Fruit fly (Drosophila melanogaster) whole organism, embryonic: ENCODE results near the gene CG6766.

ENCODE experiments used
- Ada2b ChIP-seq: fragments of 200-800 bp; sonication (Bioruptor generic); IDR thresholded peaks from 2 replicates; pipeline ENCODE4 v1.3.6; 2022; ENCODE audit warnings: missing biosample characterization, missing genetic modification characterization
- Awh ChIP-seq: fragments of 200-800 bp; sonication (Bioruptor generic); IDR thresholded peaks from 2 replicates; pipeline ENCODE4, ENCODE4 v1.3.6; 2022; ENCODE audit warnings: missing biosample characterization, missing genetic modification characterization
- BEAF-32 ChIP-seq: fragments of 200-800 bp; sonication (Bioruptor generic); optimal IDR thresholded peaks from 3 replicates; lab custom pipeline; 2017; ENCODE audit warnings: missing biosample characterization, missing genetic modification characterization, mild to moderate bottlenecking, moderate library complexity, missing genetic modification reagents
- CG11093 ChIP-seq: fragments of 200-800 bp; sonication (Bioruptor generic); IDR thresholded peaks from 3 replicates; pipeline ENCODE4 v1.3.6; 2022; ENCODE audit warnings: missing biosample characterization, missing genetic modification characterization
- CG12219 ChIP-seq: fragments of 200-800 bp; sonication (Bioruptor generic); optimal IDR thresholded peaks from 3 replicates; lab custom pipeline; 2018; ENCODE audit warnings: missing biosample characterization, mild to moderate bottlenecking, missing genetic modification characterization
- CG15479 ChIP-seq: fragments of 200-800 bp; sonication (Bioruptor generic); optimal IDR thresholded peaks from 3 replicates; lab custom pipeline; 2019; ENCODE audit warnings: missing biosample characterization, mild to moderate bottlenecking, missing genetic modification characterization, moderate library complexity
- CG15601 ChIP-seq: fragments of 200-800 bp; sonication (Bioruptor generic); optimal IDR thresholded peaks from 3 replicates; lab custom pipeline; 2019; ENCODE audit warnings: missing biosample characterization, mild to moderate bottlenecking, missing genetic modification characterization, moderate library complexity
- CG16779 ChIP-seq: fragments of 200-800 bp; sonication (Bioruptor generic); IDR thresholded peaks from 2 replicates; pipeline ENCODE4 v1.3.6; 2022; ENCODE audit warnings: missing biosample characterization, missing genetic modification characterization
- CG18476 ChIP-seq: fragments of 200-800 bp; sonication (Bioruptor generic); optimal IDR thresholded peaks from 2 replicates; lab custom pipeline; 2016; ENCODE audit warnings: missing biosample characterization, mild to moderate bottlenecking, missing genetic modification characterization
- CG2199 ChIP-seq: fragments of 200-800 bp; sonication (Bioruptor generic); IDR thresholded peaks from 3 replicates; pipeline ENCODE4 v1.3.6; 2022; ENCODE audit warnings: missing biosample characterization, missing genetic modification characterization
- CG2202 ChIP-seq: fragments of 200-800 bp; sonication (Bioruptor generic); optimal IDR thresholded peaks from 2 replicates; lab custom pipeline; 2018; ENCODE audit warnings: missing biosample characterization, mild to moderate bottlenecking, missing genetic modification characterization
- CG2889 ChIP-seq: fragments of 200-800 bp; sonication (Bioruptor generic); IDR thresholded peaks from 3 replicates; pipeline ENCODE4 v1.3.6; 2022; ENCODE audit warnings: missing biosample characterization, missing genetic modification characterization
- CG30020 ChIP-seq: fragments of 200-800 bp; optimal IDR thresholded peaks from 2 replicates; lab custom pipeline; 2019; ENCODE audit warnings: missing biosample characterization, mild to moderate bottlenecking, missing genetic modification characterization, moderate library complexity
- CG32772 ChIP-seq: fragments of 200-800 bp; sonication (Bioruptor generic); IDR thresholded peaks from 2 replicates; pipeline ENCODE4 v1.3.6; 2022; ENCODE audit warnings: missing biosample characterization, missing genetic modification characterization
- CG33213 ChIP-seq: fragments of 200-800 bp; sonication (Bioruptor generic); optimal IDR thresholded peaks from 3 replicates; lab custom pipeline; 2016; ENCODE audit warnings: missing biosample characterization, missing genetic modification characterization
- CG4707 ChIP-seq: fragments of 200-800 bp; sonication (Bioruptor generic); optimal IDR thresholded peaks from 2 replicates; lab custom pipeline; 2018; ENCODE audit warnings: missing biosample characterization, mild to moderate bottlenecking, missing genetic modification characterization, moderate library complexity
- CG4730 ChIP-seq: fragments of 200-800 bp; sonication (Bioruptor generic); IDR thresholded peaks from 2 replicates; pipeline ENCODE4 v1.3.6; 2022; ENCODE audit warnings: missing biosample characterization, missing genetic modification characterization
- CG6272 ChIP-seq: fragments of 200-800 bp; sonication (Bioruptor generic); IDR thresholded peaks from 2 replicates; pipeline ENCODE4 v1.3.6; 2022; ENCODE audit warnings: missing biosample characterization, missing genetic modification characterization
- CG6791 ChIP-seq: fragments of 200-800 bp; sonication (Bioruptor generic); IDR thresholded peaks from 3 replicates; pipeline ENCODE4 v1.3.6; 2022; ENCODE audit warnings: missing biosample characterization, missing genetic modification characterization; ENCODE audit not compliant: partially characterized antibody
- CG7357 ChIP-seq: fragments of 200-800 bp; sonication (Bioruptor generic); IDR thresholded peaks from 3 replicates; pipeline ENCODE4 v1.3.6; 2022; ENCODE audit warnings: missing biosample characterization, missing genetic modification characterization
- CG8765 ChIP-seq: fragments of 200-800 bp; sonication (Bioruptor generic); IDR thresholded peaks from 2 replicates; pipeline ENCODE4 v1.3.6; 2022; ENCODE audit warnings: missing biosample characterization, missing genetic modification characterization
- CG9727 ChIP-seq: fragments of 200-800 bp; sonication (Bioruptor generic); optimal IDR thresholded peaks from 3 replicates; lab custom pipeline; 2017; ENCODE audit warnings: missing biosample characterization, mild to moderate bottlenecking, missing genetic modification characterization
- CkIIα-i1 ChIP-seq: fragments of 200-800 bp; sonication (Bioruptor generic); IDR thresholded peaks from 2 replicates; pipeline ENCODE4 v1.3.6; 2022; ENCODE audit warnings: missing biosample characterization, missing genetic modification characterization
- Ets65A ChIP-seq: fragments of 200-800 bp; sonication (Bioruptor generic); peaks from one replicate; lab custom pipeline; 2016; ENCODE audit warnings: missing biosample characterization, missing genetic modification characterization
- Hmr ChIP-seq: fragments of 200-800 bp; sonication (Bioruptor generic); optimal IDR thresholded peaks from 3 replicates; lab custom pipeline; 2017; ENCODE audit warnings: mild to moderate bottlenecking, missing biosample characterization, missing genetic modification reagents, missing genetic modification characterization
- Hr51 ChIP-seq, 2 experiments: fragments of 200-800 bp; sonication (Bioruptor generic); optimal IDR thresholded peaks; 2 replicates in 1 of 2; 3 replicates in 1 of 2; lab custom pipeline; 2016 to 2018; ENCODE audit warnings: missing biosample characterization in 2 of 2, missing genetic modification characterization in 2 of 2, mild to moderate bottlenecking in 1 of 2, moderate library complexity in 1 of 2
- Jarid2 ChIP-seq: fragments of 200-800 bp; sonication (Bioruptor generic); optimal IDR thresholded peaks from 3 replicates; lab custom pipeline; 2017; ENCODE audit warnings: mild to moderate bottlenecking, missing biosample characterization, missing genetic modification reagents, missing genetic modification characterization
- Med ChIP-seq: fragments of 200-800 bp; sonication (Bioruptor generic); peaks from one replicate; lab custom pipeline; 2016; ENCODE audit warnings: missing biosample characterization, missing genetic modification characterization, mild to moderate bottlenecking, inconsistent platforms, moderate library complexity
- Scr ChIP-seq: fragments of 200-800 bp; sonication (Bioruptor generic); IDR thresholded peaks from 2 replicates; pipeline ENCODE4 v1.3.6; 2022; ENCODE audit warnings: missing biosample characterization, missing genetic modification characterization; ENCODE audit not compliant: partially characterized antibody
- Sry-β ChIP-seq: fragments of 200-800 bp; sonication (Bioruptor generic); optimal IDR thresholded peaks from 2 replicates; lab custom pipeline; 2018; ENCODE audit warnings: missing biosample characterization, mild to moderate bottlenecking, missing genetic modification characterization, moderate library complexity
- Taf1 ChIP-seq: fragments of 200-800 bp; sonication (Bioruptor generic); IDR thresholded peaks from 2 replicates; pipeline ENCODE4 v1.3.6; 2022; ENCODE audit warnings: missing biosample characterization, missing genetic modification characterization
- ap ChIP-seq: fragments of 200-800 bp; sonication (Bioruptor generic); IDR thresholded peaks from 2 replicates; pipeline ENCODE4 v1.3.6; 2022; ENCODE audit warnings: missing biosample characterization, missing genetic modification characterization
- bigmax ChIP-seq: fragments of 200-800 bp; sonication (Bioruptor generic); optimal IDR thresholded peaks from 2 replicates; lab custom pipeline; 2018; ENCODE audit warnings: missing biosample characterization, mild to moderate bottlenecking, missing genetic modification characterization
- bowl ChIP-seq: fragments of 200-800 bp; sonication (Bioruptor generic); IDR thresholded peaks from 2 replicates; pipeline ENCODE4 v1.3.6; 2022; ENCODE audit warnings: missing biosample characterization, missing genetic modification characterization
- cg ChIP-seq: fragments of 200-800 bp; sonication (Bioruptor generic); optimal IDR thresholded peaks from 3 replicates; lab custom pipeline; 2019; ENCODE audit warnings: missing biosample characterization, mild to moderate bottlenecking, missing genetic modification characterization, moderate library complexity
- danr ChIP-seq: fragments of 200-800 bp; sonication (Bioruptor generic); IDR thresholded peaks from 2 replicates; pipeline ENCODE4 v1.3.6; 2022; ENCODE audit warnings: missing biosample characterization, missing genetic modification characterization
- disco-r ChIP-seq: fragments of 200-800 bp; sonication (Bioruptor generic); optimal IDR thresholded peaks from 2 replicates; lab custom pipeline; 2016; ENCODE audit warnings: missing biosample characterization, missing genetic modification characterization
- dmrt11E ChIP-seq: fragments of 200-800 bp; sonication (Bioruptor generic); optimal IDR thresholded peaks from 3 replicates; lab custom pipeline; 2018; ENCODE audit warnings: missing biosample characterization, mild to moderate bottlenecking, missing genetic modification characterization, moderate library complexity
- dmrt99B ChIP-seq: fragments of 200-800 bp; sonication (Bioruptor generic); optimal IDR thresholded peaks from 2 replicates; lab custom pipeline; 2018; ENCODE audit warnings: missing biosample characterization, mild to moderate bottlenecking, missing genetic modification characterization, moderate library complexity
- fd64A ChIP-seq: fragments of 200-800 bp; sonication (Bioruptor generic); optimal IDR thresholded peaks from 3 replicates; lab custom pipeline; 2018; ENCODE audit warnings: missing biosample characterization, mild to moderate bottlenecking, missing genetic modification characterization
- grau ChIP-seq: fragments of 200-800 bp; optimal IDR thresholded peaks from 3 replicates; lab custom pipeline; 2019; ENCODE audit warnings: missing biosample characterization, mild to moderate bottlenecking, missing genetic modification characterization, moderate library complexity
- gro ChIP-seq: fragments of 200-800 bp; sonication (Bioruptor generic); optimal IDR thresholded peaks from 2 replicates; lab custom pipeline; 2016; ENCODE audit warnings: missing biosample characterization, missing genetic modification characterization
- h ChIP-seq: fragments of >200 bp; optimal IDR thresholded peaks from 2 replicates; lab custom pipeline; 2017
- ham ChIP-seq: fragments of 200-800 bp; sonication (Bioruptor generic); IDR thresholded peaks from 2 replicates; pipeline ENCODE4 v1.3.6; 2022; ENCODE audit warnings: missing biosample characterization, missing genetic modification characterization
- peb ChIP-seq: fragments of 200-800 bp; sonication (Bioruptor generic); IDR thresholded peaks from 2 replicates; pipeline ENCODE4 v1.3.6; 2022; ENCODE audit warnings: missing biosample characterization, missing genetic modification characterization
- phol ChIP-seq: fragments of 200-800 bp; sonication (Bioruptor generic); optimal IDR thresholded peaks from 3 replicates; lab custom pipeline; 2018; ENCODE audit warnings: missing biosample characterization, mild to moderate bottlenecking, missing genetic modification characterization, moderate library complexity
- pzg ChIP-seq: fragments of 200-800 bp; sonication (Bioruptor generic); optimal IDR thresholded peaks from 3 replicates; lab custom pipeline; 2018; ENCODE audit warnings: missing biosample characterization, mild to moderate bottlenecking, missing genetic modification characterization, moderate library complexity
- ranshi ChIP-seq: fragments of 200-800 bp; sonication (Bioruptor generic); IDR thresholded peaks from 2 replicates; pipeline ENCODE4 v1.3.6; 2022; ENCODE audit warnings: missing biosample characterization, missing genetic modification characterization
- row ChIP-seq: fragments of 200-800 bp; sonication (Bioruptor generic); IDR thresholded peaks from 3 replicates; pipeline ENCODE4 v1.3.6; 2022; ENCODE audit warnings: missing biosample characterization, missing genetic modification characterization
- sna ChIP-seq: fragments of 200-800 bp; sonication (Bioruptor generic); IDR thresholded peaks from 2 replicates; pipeline ENCODE4 v1.3.6; 2022; ENCODE audit warnings: missing biosample characterization, missing genetic modification characterization; ENCODE audit not compliant: partially characterized antibody
- twi ChIP-seq: fragments of 200-800 bp; optimal IDR thresholded peaks from 2 replicates; lab custom pipeline; 2019; ENCODE audit warnings: missing biosample characterization, mild to moderate bottlenecking, missing genetic modification characterization, moderate library complexity
- unpg ChIP-seq: fragments of 200-800 bp; sonication (Bioruptor generic); optimal IDR thresholded peaks from 3 replicates; lab custom pipeline; 2018; ENCODE audit warnings: missing biosample characterization, mild to moderate bottlenecking, missing genetic modification characterization, moderate library complexity

Gene CG6766

dm6 chr2L:12040510-12040909 is at the start of gene CG6766 (continued):
- TF ChIP-seq CG4730 (GFP tag; lab: Robert Waterston, UW) (no peak), ham (no peak), danr (GFP tag; lab: Robert Waterston, UW) (no peak), CG32772 (GFP tag; lab: Robert Waterston, UW) (no peak), Taf1 (no peak), Ada2b (GFP tag; lab: Robert Waterston, UW) (no peak), Ets65A (GFP tag; lab: Kevin White, UChicago) (no peak), CG18476 (no peak), phol (tag; lab: Kevin White, UChicago) (peak; percentile 9), dmrt11E (no peak), CG2889 (GFP tag; lab: Robert Waterston, UW) (no peak), bowl (GFP tag; lab: Robert Waterston, UW) (no peak), CG9727 (GFP tag; lab: Kevin White, UChicago) (no peak), Hmr (no peak), gro (GFP tag; lab: Kevin White, UChicago) (no peak), CkIIα-i1 (no peak), BEAF-32 (GFP tag; lab: Kevin White, UChicago) (peak; percentile 52), CG11093 (GFP tag; lab: Robert Waterston, UW) (no peak), twi (tag; lab: Kevin White, UChicago) (peak; percentile 77), CG33213 (no peak), CG30020 (peak; percentile 6), dmrt99B (tag; lab: Kevin White, UChicago) (no peak), cg (no peak), CG15479 (GFP tag; lab: Kevin White, UChicago) (no peak), CG16779 (GFP tag; lab: Robert Waterston, UW) (no peak), Awh (no peak), CG6272 (no peak), CG15601 (tag; lab: Kevin White, UChicago) (no peak), sna (GFP tag; lab: Robert Waterston, UW) (no peak), CG12219 (GFP tag; lab: Kevin White, UChicago) (no peak), CG2202 (tag; lab: Kevin White, UChicago) (no peak), fd64A (GFP tag; lab: Kevin White, UChicago) (no peak), Scr (GFP tag; lab: Robert Waterston, UW) (peak; percentile 36; the same call in 1 of the 2 replicates), row (GFP tag; lab: Robert Waterston, UW) (peak; percentile 80), grau (tag; lab: Kevin White, UChicago) (no peak), pzg (GFP tag; lab: Kevin White, UChicago) (peak; percentile 68), Med (GFP tag; lab: Kevin White, UChicago) (peak; percentile 48), CG8765 (GFP tag; lab: Robert Waterston, UW) (no peak), Hr51 (GFP tag; optimal IDR thresholded peaks at IDR 0.05; lab: Kevin White, UChicago) (no peak), ap (GFP tag; lab: Robert Waterston, UW) (no peak), CG6791 (no peak), peb (GFP tag; lab: Robert Waterston, UW) (no peak), Sry-β (GFP tag; lab: Kevin White, UChicago) (peak; percentile 91), h (lab: Kevin White, UChicago) (no peak), CG2199 (GFP tag; lab: Robert Waterston, UW) (no peak), bigmax (GFP tag; lab: Kevin White, UChicago) (peak; percentile 24), disco-r (GFP tag; lab: Kevin White, UChicago) (no peak), CG7357 (GFP tag; lab: Robert Waterston, UW) (no peak), unpg (no peak), ranshi (GFP tag; lab: Robert Waterston, UW) (no peak), Jarid2 (GFP tag; lab: Kevin White, UChicago) (no peak), CG4707 (no peak)
